Fruit fly (Drosophila melanogaster) whole organism, adult: ENCODE measurements around the gene CG17230.

Experiments used
- CG11617 ChIP-seq: fragments of 200-800 bp; sonication (Bioruptor generic); optimal IDR thresholded peaks from 2 replicates; lab custom pipeline; 2017; ENCODE audit warnings: mild to moderate bottlenecking, missing biosample characterization, missing genetic modification reagents, missing genetic modification characterization
- CG12768 ChIP-seq: fragments of 200-800 bp; sonication (Bioruptor generic); optimal IDR thresholded peaks from 2 replicates; lab custom pipeline; 2017; ENCODE audit warnings: missing biosample characterization, missing genetic modification characterization, mild to moderate bottlenecking, moderate library complexity, missing genetic modification reagents
- CG14711 ChIP-seq: fragments of 200-800 bp; sonication (Bioruptor generic); optimal IDR thresholded peaks from 2 replicates; lab custom pipeline; 2018; ENCODE audit warnings: missing biosample characterization, mild to moderate bottlenecking, missing genetic modification characterization, moderate library complexity
- CG1620 ChIP-seq: fragments of 200-800 bp; sonication (Bioruptor generic); optimal IDR thresholded peaks from 2 replicates; lab custom pipeline; 2016; ENCODE audit warnings: missing biosample characterization, missing genetic modification characterization
- CG33017 ChIP-seq: fragments of 200-800 bp; sonication (Bioruptor generic); optimal IDR thresholded peaks from 2 replicates; lab custom pipeline; 2018; ENCODE audit warnings: missing biosample characterization, mild to moderate bottlenecking, missing genetic modification characterization, moderate library complexity
- CG5204 ChIP-seq: fragments of 200-800 bp; sonication (Bioruptor generic); optimal IDR thresholded peaks from 2 replicates; lab custom pipeline; 2016; ENCODE audit warnings: missing biosample characterization, missing genetic modification characterization
- CG7045 ChIP-seq: fragments of 200-800 bp; sonication (Bioruptor generic); optimal IDR thresholded peaks from 2 replicates; lab custom pipeline; 2017; ENCODE audit warnings: missing biosample characterization, mild to moderate bottlenecking, missing genetic modification characterization
- CG7101 ChIP-seq: fragments of 200-800 bp; sonication (Bioruptor generic); optimal IDR thresholded peaks from 2 replicates; lab custom pipeline; 2018; ENCODE audit warnings: missing biosample characterization, mild to moderate bottlenecking, missing genetic modification characterization, moderate library complexity
- Clk ChIP-seq: fragments of 200-800 bp; sonication (Bioruptor generic); optimal IDR thresholded peaks from 2 replicates; lab custom pipeline; 2017; ENCODE audit warnings: missing biosample characterization, missing genetic modification characterization
- Crg-1 ChIP-seq: fragments of 200-800 bp; sonication (Bioruptor generic); optimal IDR thresholded peaks from 2 replicates; lab custom pipeline; 2016; ENCODE audit warnings: missing biosample characterization, missing genetic modification characterization
- Hr96 ChIP-seq: fragments of 200-800 bp; sonication (Bioruptor generic); optimal IDR thresholded peaks from 2 replicates; lab custom pipeline; 2016; ENCODE audit warnings: missing biosample characterization, missing genetic modification characterization
- Mnt ChIP-seq: fragments of 200-800 bp; sonication (Bioruptor generic); optimal IDR thresholded peaks from 2 replicates; lab custom pipeline; 2016; ENCODE audit warnings: missing biosample characterization, mild to moderate bottlenecking, missing genetic modification characterization
- bab1 ChIP-seq: fragments of 200-800 bp; sonication (Bioruptor generic); optimal IDR thresholded peaks from 3 replicates; lab custom pipeline; 2019; ENCODE audit warnings: missing biosample characterization, mild to moderate bottlenecking, missing genetic modification characterization, moderate library complexity
- cic ChIP-seq: fragments of 200-800 bp; sonication (Bioruptor generic); optimal IDR thresholded peaks from 2 replicates; lab custom pipeline; 2017; ENCODE audit warnings: missing biosample characterization, mild to moderate bottlenecking, missing genetic modification characterization, moderate library complexity
- cnc ChIP-seq, 2 experiments: fragments of >200 bp; optimal IDR thresholded peaks; 2 replicates each; lab custom pipeline; 2017
- kay ChIP-seq: fragments of 200-800 bp; sonication (Bioruptor generic); peaks from one replicate; lab custom pipeline; 2016; ENCODE audit warnings: missing biosample characterization, missing genetic modification characterization, borderline replicate concordance
- ovo ChIP-seq: fragments of 200-800 bp; sonication (Bioruptor generic); optimal IDR thresholded peaks from 2 replicates; lab custom pipeline; 2016; ENCODE audit warnings: missing biosample characterization, missing genetic modification characterization
- pad ChIP-seq: fragments of 200-800 bp; sonication (Bioruptor generic); optimal IDR thresholded peaks from 3 replicates; lab custom pipeline; 2017; ENCODE audit warnings: missing biosample characterization, missing genetic modification characterization, mild to moderate bottlenecking, moderate library complexity, missing genetic modification reagents
- tj ChIP-seq: fragments of 200-800 bp; sonication (Bioruptor generic); optimal IDR thresholded peaks from 3 replicates; lab custom pipeline; 2017; ENCODE audit warnings: missing biosample characterization, mild to moderate bottlenecking, missing genetic modification characterization, moderate library complexity
- toe ChIP-seq: fragments of 200-800 bp; sonication (Bioruptor generic); optimal IDR thresholded peaks from 2 replicates; lab custom pipeline; 2016; ENCODE audit warnings: missing biosample characterization, missing genetic modification characterization

Gene CG17230

DNA sequence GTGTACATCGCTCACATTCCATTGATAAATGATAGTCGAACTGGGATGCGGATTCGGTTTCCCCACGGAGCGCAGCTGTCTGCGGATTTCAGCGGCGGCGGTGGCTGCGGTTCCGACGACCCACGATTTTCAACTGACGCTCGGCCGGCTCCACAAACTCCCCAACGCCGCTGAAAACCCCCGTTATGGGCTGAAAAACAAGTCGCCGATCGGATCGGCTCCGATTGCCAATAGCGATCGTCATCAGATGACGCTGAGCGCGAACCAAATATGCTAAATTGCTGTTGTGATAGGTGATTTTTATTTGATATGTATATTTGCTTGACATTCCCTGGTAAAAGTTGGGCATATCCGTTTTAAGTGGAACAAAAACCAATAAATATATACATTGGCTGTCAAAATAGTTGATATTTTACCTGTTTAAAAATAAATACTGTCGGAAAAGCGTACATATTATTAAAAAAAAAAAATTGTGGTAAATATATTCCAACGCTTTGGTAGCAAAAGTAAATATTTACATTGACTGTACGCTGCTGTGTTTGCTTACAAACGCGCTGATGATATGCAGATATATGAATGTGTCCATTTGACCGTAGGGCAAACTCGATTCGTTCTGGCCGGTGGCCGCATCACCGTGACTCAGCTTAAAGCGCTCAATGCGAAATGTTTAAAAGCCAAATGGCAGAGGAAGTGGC, 16.8 kb downstream of the CG17230 start:
- TF ChIP-seq CG7045 (GFP tag; lab: Kevin White, UChicago) (peak; percentile 56), Crg-1 (GFP tag; lab: Kevin White, UChicago) (no peak), CG11617 (GFP tag; lab: Kevin White, UChicago) (peak; percentile 73), ovo (GFP tag; lab: Kevin White, UChicago) (peak; percentile 48), kay (GFP tag; lab: Kevin White, UChicago) (peak; percentile 87), cnc (optimal IDR thresholded peaks at IDR 0.05; lab: Kevin White, UChicago) (peak; percentile 69 to 92), Clk (GFP tag; lab: Kevin White, UChicago) (peak; percentile 49), Mnt (GFP tag; lab: Kevin White, UChicago) (no peak), tj (GFP tag; lab: Kevin White, UChicago) (peak; percentile 71), Hr96 (GFP tag; lab: Kevin White, UChicago) (peak; percentile 25), pad (GFP tag; lab: Kevin White, UChicago) (peak; percentile 61), CG1620 (GFP tag; lab: Kevin White, UChicago) (peak; percentile 34), CG12768 (peak; percentile 64), bab1 (GFP tag; lab: Kevin White, UChicago) (peak; percentile 81), CG5204 (peak; percentile 58), CG7101 (tag; lab: Kevin White, UChicago) (peak; percentile 68), CG33017 (tag; lab: Kevin White, UChicago) (peak; percentile 78), toe (peak; percentile 46), cic (peak; percentile 57), CG14711 (tag; lab: Kevin White, UChicago) (peak; percentile 55)

DNA sequence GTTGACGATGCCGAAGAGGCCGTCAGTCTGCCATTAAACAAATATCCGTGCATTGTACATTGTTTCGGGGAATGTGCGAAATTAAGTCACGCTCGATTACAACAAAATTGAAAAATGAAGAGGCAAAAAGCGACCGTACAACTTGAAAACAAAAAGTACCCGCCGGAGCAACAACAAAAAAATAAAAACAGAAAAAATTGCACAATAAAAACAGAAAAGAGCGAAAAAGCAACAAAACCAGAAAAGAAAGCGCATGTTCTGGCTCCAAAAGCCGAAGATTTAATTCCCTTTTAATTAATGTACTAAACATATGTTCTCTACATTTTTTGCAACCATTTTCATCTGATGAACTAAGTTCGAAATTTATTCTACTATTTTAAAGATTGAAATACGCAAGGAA, 19.0 kb downstream of the CG17230 start:
- TF ChIP-seq cnc (optimal IDR thresholded peaks at IDR 0.05; lab: Kevin White, UChicago): no peak
- TF ChIP-seq CG11617 (GFP tag; lab: Kevin White, UChicago): no peak
- no peak for TF ChIP-seq CG7101 (tag; lab: Kevin White, UChicago)
- TF ChIP-seq Clk (GFP tag; lab: Kevin White, UChicago): no peak
- TF ChIP-seq Crg-1 (GFP tag; lab: Kevin White, UChicago): no peak
- no peak for TF ChIP-seq cic
- no peak for TF ChIP-seq kay (GFP tag; lab: Kevin White, UChicago)
- TF ChIP-seq ovo (GFP tag; lab: Kevin White, UChicago): no peak
- TF ChIP-seq CG5204: no peak
- TF ChIP-seq CG33017 (tag; lab: Kevin White, UChicago): no peak
- no peak for TF ChIP-seq Hr96 (GFP tag; lab: Kevin White, UChicago)
- TF ChIP-seq tj (GFP tag; lab: Kevin White, UChicago): no peak
- TF ChIP-seq CG14711 (tag; lab: Kevin White, UChicago): no peak
- no peak for TF ChIP-seq bab1 (GFP tag; lab: Kevin White, UChicago)

DNA sequence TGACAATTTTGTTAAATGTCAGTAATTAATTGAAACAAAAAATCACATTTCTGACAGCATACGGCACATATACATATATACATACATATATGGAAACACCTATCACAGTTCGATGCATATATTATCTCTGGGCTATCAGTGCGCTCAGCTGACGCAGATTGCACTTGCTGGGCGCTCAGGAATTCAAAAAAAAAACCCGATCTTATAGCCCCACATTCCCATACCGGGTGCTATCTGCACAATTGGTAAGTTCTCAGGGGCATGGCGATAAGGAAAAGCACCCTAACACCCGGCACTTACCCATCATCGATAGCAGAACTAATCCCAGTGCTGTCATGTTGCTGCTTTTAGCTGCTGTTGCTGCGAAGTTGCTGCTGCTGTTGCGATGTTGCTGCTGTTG, 19.7 kb downstream of the CG17230 start:
- peak; percentile 14 for TF ChIP-seq kay (GFP tag; lab: Kevin White, UChicago)
- no peak for TF ChIP-seq pad (GFP tag; lab: Kevin White, UChicago)
- TF ChIP-seq CG5204: no peak

DNA sequence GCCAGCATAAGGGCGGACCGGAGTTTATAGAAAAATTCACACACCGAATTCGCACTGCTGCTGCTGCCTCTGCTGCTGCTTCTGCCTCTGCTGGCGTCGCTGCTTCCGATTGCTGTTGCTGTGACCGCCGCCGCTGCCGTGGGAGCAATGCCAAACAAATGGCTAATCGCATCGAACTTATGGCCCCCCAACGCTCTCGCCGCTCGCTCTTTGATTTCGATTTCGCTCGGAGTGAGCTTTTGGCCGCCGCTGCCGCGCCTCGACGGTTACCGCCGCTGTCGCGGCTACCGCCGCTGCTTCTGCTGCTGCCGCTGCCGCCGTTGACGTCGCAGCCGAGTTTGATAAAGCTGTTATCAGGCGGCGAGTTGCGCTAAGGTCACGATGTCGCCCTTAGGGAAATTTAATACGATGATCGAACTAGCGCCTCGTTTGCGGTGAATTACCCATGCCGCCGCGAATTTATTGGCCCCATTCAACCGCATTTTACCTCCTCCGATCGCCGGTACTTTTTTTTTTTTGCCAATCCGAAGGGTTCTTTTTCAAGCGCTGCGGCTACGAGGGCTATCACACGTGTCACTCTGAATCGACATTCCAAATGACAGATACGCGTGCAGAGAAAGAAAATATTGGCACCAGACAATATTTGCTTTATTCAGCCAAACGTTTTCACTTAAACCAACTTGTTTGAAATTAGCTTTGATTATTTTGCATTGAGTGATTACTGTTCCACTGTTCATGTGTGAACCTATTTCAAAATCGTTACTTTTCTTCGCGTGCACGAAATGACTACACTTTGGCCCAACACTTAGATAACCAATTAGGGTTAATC, 20.7 kb downstream of the CG17230 start:
- TF ChIP-seq Hr96 (GFP tag; lab: Kevin White, UChicago) (peak; percentile 17), tj (GFP tag; lab: Kevin White, UChicago) (no peak), ovo (GFP tag; lab: Kevin White, UChicago) (no peak), Crg-1 (GFP tag; lab: Kevin White, UChicago) (no peak), Mnt (GFP tag; lab: Kevin White, UChicago) (peak; percentile 47), bab1 (GFP tag; lab: Kevin White, UChicago) (no peak), cic (no peak), CG1620 (GFP tag; lab: Kevin White, UChicago) (no peak), CG5204 (no peak), Clk (GFP tag; lab: Kevin White, UChicago) (no peak), toe (no peak), cnc (optimal IDR thresholded peaks at IDR 0.05; lab: Kevin White, UChicago) (no peak), CG7101 (tag; lab: Kevin White, UChicago) (peak; percentile 72), CG12768 (peak; percentile 59), pad (GFP tag; lab: Kevin White, UChicago) (peak; percentile 17), CG11617 (GFP tag; lab: Kevin White, UChicago) (peak; percentile 54), CG33017 (tag; lab: Kevin White, UChicago) (peak; percentile 72), CG14711 (tag; lab: Kevin White, UChicago) (peak; percentile 66), kay (GFP tag; lab: Kevin White, UChicago) (peak; percentile 59), CG7045 (GFP tag; lab: Kevin White, UChicago) (no peak)

DNA sequence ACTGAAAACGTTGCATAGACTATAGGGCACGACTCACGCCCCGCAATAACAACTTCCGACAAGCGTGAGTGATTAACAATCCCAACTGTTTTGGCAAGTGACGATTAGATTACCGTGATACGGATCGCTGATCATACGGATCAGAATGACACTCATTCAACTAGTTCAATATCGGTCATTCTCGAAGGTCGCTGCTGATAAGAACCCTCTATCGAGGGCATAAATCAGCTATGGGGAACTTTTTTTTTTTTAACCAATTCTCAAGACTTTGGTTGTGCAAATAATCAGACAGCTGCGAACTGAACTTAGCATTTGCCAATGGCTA, 21.2 kb downstream of the CG17230 start:
- no peak for TF ChIP-seq CG7101 (tag; lab: Kevin White, UChicago)
- TF ChIP-seq Crg-1 (GFP tag; lab: Kevin White, UChicago): no peak
- no peak for TF ChIP-seq CG1620 (GFP tag; lab: Kevin White, UChicago)
- TF ChIP-seq CG33017 (tag; lab: Kevin White, UChicago): no peak
- TF ChIP-seq cnc (optimal IDR thresholded peaks at IDR 0.05; lab: Kevin White, UChicago): no peak
- no peak for TF ChIP-seq CG11617 (GFP tag; lab: Kevin White, UChicago)
- no peak for TF ChIP-seq Mnt (GFP tag; lab: Kevin White, UChicago)
- TF ChIP-seq bab1 (GFP tag; lab: Kevin White, UChicago): no peak
- TF ChIP-seq Hr96 (GFP tag; lab: Kevin White, UChicago): no peak
- no peak for TF ChIP-seq CG5204
- no peak for TF ChIP-seq CG12768
- no peak for TF ChIP-seq CG14711 (tag; lab: Kevin White, UChicago)
- no peak for TF ChIP-seq CG7045 (GFP tag; lab: Kevin White, UChicago)
- TF ChIP-seq cic: no peak
- no peak for TF ChIP-seq ovo (GFP tag; lab: Kevin White, UChicago)
- TF ChIP-seq toe: no peak
- no peak for TF ChIP-seq pad (GFP tag; lab: Kevin White, UChicago)
- TF ChIP-seq kay (GFP tag; lab: Kevin White, UChicago): no peak
